Worm (Caenorhabditis elegans) whole organism, L4/young adult: ENCODE data around the gene xbx-1.

Experiments used
- W03F9.2 ChIP-seq: fragments of 150-350 bp; optimal IDR thresholded peaks from 2 replicates; lab custom pipeline; 2014; ENCODE audit warnings: missing biosample characterization, missing genetic modification characterization
- dao-5 ChIP-seq: sonication (generic microtip); optimal IDR thresholded peaks from 2 replicates; lab custom pipeline; 2016; ENCODE audit warnings: missing genotype, missing genetic modification characterization, moderate library complexity, missing compliant biosample characterization
- him-1 ChIP-seq: sonication (generic microtip); optimal IDR thresholded peaks from 2 replicates; lab custom pipeline; 2016; ENCODE audit warnings: missing genotype, missing genetic modification reagents, missing genetic modification characterization, missing compliant biosample characterization

The xbx-1 gene

DNA sequence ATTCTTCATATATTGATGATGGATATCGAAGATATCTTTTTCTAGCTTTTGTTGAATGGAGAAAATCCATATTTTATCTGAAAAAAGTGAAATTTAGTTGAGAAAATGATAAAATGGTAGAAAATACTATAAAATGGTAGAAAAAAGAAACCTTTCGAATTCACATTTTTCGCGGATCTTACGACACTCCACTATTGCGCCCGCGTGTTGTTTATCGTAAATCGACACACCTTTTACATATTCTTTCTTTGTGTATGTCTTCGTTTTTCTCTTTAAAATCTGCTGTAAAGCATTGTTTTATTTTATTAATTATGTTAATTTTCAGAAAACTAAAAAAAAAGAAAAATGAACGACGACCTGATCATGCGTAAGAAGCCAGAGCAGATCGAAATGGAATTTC is 10.8 kb downstream of the xbx-1 start, which contains the start of the genes cdt-2 and T01C3.2:
Gene cdt-2 (minus strand): TSS at position 284 of the 400 bp plus-strand sequence.
Gene T01C3.2 (plus strand): TSS at position 326 of the 400 bp plus-strand sequence.
- no peak for TF ChIP-seq him-1
- no peak for TF ChIP-seq W03F9.2 (tag; lab: Kevin White, UChicago)
- TF ChIP-seq dao-5 (tag; lab: Kevin White, UChicago): no peak

DNA sequence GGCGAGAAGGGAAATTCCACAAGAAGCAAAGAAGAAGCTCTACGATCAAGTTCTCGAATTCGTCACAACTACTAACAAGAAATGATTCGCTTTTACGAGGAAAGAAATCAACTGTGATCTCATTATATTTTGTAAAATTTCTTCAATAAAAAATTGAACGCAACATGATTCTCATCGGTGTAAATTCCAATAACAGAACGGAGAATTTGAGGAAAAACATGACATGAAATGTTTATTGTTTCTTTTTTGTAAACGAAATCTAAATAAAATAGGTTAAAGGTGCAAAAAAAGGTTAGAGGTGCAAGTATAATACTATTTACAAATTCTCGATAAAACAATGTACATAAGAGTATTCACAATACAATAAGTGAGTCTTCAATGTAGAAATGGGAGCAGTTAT is 11.5 kb downstream of the xbx-1 start:
- TF ChIP-seq dao-5 (tag; lab: Kevin White, UChicago) (no peak), him-1 (no peak), W03F9.2 (tag; lab: Kevin White, UChicago) (no peak)

DNA sequence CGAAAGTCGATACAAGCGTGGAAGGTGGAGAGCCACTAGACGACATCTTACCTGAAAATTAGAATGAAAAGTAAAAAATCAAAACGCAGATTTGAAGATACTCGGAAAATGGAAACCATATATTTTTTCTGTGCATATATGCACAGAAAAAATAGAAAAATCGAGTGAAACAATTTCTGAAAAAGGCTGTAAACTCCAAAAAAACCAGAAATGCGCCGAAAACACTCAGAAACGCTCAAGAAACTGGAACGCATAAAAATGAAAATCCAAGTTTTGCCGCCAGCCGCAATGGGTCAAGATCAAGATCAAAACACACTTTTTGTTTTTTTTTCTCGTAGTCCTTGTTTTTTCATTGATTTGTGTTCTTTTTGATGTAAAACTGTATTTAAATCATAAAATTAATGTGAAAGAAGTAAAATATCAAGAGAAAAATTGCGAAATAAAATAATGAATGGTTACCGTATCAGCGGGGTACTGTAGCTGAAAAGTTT is 12.6 kb downstream of the xbx-1 start, which contains the start of gene T01C3.3:
Gene T01C3.3 (minus strand): TSS at position 51 of the 491 bp plus-strand sequence.
- TF ChIP-seq him-1 (no peak), dao-5 (tag; lab: Kevin White, UChicago) (no peak), W03F9.2 (tag; lab: Kevin White, UChicago) (no peak)

DNA sequence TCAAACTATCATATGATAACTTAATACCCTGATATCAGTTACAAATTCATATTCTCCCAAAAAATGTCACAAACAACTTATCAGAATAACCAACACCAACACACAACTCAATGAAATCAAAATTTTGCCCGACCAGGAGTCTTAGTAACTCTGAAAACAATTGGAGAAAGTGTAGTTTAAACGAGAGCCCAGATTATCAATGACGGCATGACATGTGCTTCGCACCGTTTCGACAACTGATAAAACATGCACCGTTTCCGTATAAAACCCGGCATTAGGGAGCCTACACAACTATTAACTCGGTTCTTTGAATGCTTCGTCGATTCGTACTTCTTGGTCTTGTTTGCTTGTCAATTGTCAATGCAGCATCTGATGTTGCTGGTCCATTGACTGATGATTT is 13.6 kb downstream of the xbx-1 start, which contains the start of gene fil-1:
Gene fil-1 (plus strand): TSS at position 219 of the 400 bp plus-strand sequence.
- TF ChIP-seq W03F9.2 (tag; lab: Kevin White, UChicago) (no peak), dao-5 (tag; lab: Kevin White, UChicago) (no peak), him-1 (no peak)

DNA sequence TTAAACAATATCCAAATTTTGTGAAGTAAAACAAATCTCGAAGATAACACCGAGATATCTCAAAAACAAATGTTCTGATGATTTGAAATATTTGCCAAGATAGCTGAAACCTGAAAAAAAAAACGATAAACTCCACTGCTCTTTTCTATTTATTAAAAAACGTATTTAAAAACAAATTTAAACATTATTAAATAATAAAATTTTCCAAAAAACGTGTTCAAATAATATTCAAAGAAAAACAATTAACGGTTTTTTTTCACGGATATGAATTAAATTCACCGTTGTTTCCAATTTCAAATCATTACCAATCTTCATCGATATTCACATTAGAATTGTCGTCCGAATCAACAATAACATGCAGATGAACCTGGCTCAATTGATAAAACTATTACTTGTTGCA is 16.2 kb downstream of the xbx-1 start, which contains the start of gene irld-14:
Gene irld-14 (plus strand): TSS at position 301 of the 400 bp plus-strand sequence.
- TF ChIP-seq W03F9.2 (tag; lab: Kevin White, UChicago) (no peak), dao-5 (tag; lab: Kevin White, UChicago) (no peak), him-1 (no peak)

DNA sequence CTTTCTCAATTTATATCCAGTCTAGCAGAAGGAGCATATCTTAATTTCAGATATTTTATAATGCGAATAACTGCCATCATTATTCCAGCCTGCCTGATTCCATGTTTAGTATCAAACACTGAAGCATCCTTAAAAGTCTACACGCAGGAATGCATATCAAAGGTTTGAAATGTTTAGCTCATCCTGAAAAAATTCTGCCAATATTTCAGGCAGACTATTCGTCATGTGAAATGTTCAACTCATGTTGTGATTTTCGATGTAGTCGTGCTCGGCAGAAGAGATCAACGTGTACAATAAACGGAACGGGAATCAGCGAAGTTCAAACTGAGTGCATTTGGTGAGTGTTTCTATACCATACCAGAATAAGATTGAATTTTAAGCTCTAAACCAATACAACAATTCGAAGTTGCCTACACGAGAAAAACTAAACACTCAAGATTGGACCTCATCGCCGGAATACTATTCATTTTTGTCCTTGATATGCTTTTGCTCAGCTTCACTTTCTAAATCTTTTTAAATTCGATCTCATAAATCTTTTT is 19.5 kb downstream of the xbx-1 start, which contains the start of gene T01C3.11:
Gene T01C3.11 (plus strand): TSS at position 51 of the 539 bp plus-strand sequence.
- TF ChIP-seq dao-5 (tag; lab: Kevin White, UChicago): no peak
- TF ChIP-seq him-1: no peak
- TF ChIP-seq W03F9.2 (tag; lab: Kevin White, UChicago): no peak

DNA sequence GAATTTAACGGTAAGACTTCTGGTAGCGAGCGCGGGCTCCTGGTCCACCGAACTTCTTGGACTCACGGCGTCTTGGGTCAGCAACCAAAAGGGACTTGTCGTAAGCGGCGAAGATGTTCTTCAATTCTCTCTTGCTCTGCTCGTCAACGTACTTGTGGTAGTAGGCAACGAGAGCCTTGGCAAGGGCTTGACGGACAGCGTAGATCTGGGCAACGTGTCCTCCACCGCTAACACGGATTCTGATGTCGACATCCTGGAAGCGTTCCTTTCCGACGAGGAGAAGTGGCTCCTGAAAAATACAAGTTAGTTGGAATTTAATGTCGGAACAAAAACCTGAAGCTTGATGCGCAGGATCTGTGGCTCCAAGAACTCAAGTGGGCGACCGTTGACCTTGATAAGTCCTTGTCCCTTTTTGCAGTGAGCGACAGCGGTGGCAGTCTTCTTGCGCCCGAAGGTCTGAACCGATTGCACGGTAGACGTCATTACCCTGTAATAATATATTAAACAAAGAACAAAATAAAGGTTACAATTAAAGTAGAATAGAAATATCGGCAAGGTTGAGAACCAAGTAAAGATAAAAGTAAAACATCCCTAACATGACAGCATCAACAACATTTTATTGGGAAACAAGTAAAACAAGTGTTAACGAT is 20.1 kb downstream of the xbx-1 start, which contains the start of gene rps-16:
Gene rps-16 (minus strand): TSS at position 487 of the 650 bp plus-strand sequence.
- TF ChIP-seq him-1 (no peak), dao-5 (tag; lab: Kevin White, UChicago) (peak; percentile 19)

DNA sequence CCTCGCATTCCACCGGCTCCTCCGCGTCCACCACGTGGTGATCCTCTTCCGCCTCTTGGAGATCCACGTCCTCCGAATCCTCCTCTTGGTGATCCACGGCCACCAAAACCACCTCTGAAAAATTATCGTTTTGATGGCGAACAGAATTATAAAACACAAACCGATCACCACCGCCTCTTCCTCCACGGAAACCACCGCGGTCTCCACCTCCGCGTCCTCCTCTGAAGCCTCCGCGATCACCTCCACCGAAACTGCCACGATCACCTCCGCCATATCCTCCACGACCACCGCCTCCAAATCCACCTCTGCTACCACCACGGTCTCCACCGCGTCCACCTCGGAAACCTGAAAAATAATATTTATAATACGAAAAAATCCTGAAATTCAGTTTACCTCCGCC is 21.5 kb downstream of the xbx-1 start:
- TF ChIP-seq dao-5 (tag; lab: Kevin White, UChicago): no peak
- no peak for TF ChIP-seq W03F9.2 (tag; lab: Kevin White, UChicago)
- no peak for TF ChIP-seq him-1

DNA sequence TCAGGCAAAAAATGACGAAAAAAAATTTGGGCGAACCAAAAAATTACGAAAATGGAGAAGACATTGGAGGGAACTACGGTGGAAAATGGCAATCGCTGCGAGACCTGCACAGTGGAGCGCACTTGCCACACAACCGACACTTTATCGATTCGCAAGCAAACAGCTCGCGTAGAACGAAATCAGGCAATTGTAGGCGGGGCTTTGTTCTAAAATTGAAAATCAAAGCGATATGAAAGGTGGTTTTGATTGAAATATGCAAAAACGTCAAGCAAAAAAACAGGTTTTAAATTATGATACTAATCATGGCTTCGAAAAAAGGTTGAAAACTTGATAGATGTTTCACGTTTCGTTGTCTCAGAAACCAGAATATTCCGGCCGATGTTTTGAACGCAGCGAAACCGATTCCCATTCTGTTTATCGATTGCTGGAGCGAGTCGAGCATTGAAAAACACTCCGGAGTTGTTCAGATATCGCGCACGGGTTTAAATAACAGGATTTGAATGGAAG is 22.2 kb downstream of the xbx-1 start, which contains the start of the genes fib-1 and mut-15:
Gene fib-1 (minus strand): TSS at position 40 of the 507 bp plus-strand sequence.
Gene mut-15 (plus strand): TSS at position 360 of the 507 bp plus-strand sequence.
- no peak for TF ChIP-seq dao-5 (tag; lab: Kevin White, UChicago)
- TF ChIP-seq him-1: peak; percentile 55
- TF ChIP-seq W03F9.2 (tag; lab: Kevin White, UChicago): peak; percentile 90

DNA sequence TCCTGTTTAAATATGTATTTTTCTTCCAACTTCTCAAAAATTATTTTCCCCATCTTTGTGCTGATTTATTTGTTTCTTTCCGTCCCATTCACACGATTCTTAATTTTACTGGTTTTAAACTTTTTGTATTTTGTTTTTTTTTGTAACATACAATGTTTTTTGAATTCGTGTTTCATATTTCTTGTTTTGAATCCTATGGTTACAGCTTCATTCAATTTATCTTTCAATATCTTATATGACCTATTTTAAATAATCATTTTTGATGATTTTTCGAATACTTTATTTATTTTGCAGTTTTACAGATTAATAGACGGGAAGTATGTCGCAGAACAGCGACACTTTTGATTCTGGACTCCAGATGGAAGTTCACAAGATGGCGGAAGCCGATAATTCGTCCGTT is 24.8 kb downstream of the xbx-1 start, which contains the start of gene hrde-2:
Gene hrde-2 (plus strand): TSS at position 301 of the 400 bp plus-strand sequence.
- TF ChIP-seq dao-5 (tag; lab: Kevin White, UChicago) (no peak), W03F9.2 (tag; lab: Kevin White, UChicago) (no peak), him-1 (no peak)

DNA sequence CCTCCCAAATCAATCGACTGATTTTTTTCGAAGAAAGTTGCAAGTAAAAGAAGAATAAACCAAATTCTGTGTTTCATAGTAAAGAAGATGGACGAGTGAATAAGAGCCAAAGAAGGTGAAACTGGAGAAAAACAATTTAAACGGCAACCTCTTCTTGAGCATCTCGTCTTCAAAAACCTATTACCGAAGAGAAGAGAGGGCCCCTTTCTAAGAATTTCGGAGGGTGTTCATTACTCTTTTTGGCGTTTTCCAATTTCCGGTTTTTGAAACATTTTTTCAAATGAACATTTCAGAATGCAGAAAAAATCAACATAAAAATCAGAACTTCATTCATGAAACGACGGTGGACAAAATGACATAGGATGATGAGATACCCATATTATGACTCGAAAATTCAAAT is 31.5 kb downstream of the xbx-1 start, which contains the start of gene nmr-2:
Gene nmr-2 (minus strand): TSS at position 101 of the 400 bp plus-strand sequence.
- TF ChIP-seq him-1: no peak

DNA sequence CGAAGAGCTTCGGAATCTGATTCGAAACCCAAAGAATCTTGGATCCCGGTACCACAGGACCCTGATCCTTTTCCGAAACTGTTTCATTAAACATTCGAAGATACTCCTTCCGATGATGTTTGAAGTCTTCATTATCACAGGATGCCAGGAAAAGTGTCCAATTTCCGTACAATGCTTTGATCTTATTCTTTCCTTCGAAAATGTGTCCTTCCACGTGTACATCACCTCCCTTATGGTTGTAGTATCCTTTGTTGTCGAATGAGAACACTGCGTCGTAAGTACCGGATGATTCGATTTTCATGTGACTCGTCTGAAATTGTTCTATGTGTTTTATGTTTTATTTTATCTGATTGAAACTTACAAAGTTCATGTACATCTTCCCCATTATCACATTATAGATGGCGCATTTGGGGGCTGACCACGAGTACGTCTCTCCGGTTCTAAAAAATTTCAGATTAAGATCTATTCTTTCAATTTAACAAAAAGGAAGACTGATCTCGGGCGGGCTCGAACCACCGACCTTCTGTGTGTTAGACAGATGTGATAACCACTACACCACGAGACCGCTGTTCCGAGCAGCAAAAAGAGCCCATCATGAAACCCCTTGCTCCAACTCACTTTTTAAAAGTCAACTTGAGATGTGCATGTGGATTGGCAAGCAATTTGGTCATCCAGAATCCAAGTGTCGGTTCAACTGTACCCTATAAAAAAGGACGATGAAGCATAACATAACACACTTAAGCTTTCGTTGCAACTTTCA is 32.7 kb downstream of the xbx-1 start:
- TF ChIP-seq W03F9.2 (tag; lab: Kevin White, UChicago) (no peak), dao-5 (tag; lab: Kevin White, UChicago) (no peak), him-1 (no peak)

DNA sequence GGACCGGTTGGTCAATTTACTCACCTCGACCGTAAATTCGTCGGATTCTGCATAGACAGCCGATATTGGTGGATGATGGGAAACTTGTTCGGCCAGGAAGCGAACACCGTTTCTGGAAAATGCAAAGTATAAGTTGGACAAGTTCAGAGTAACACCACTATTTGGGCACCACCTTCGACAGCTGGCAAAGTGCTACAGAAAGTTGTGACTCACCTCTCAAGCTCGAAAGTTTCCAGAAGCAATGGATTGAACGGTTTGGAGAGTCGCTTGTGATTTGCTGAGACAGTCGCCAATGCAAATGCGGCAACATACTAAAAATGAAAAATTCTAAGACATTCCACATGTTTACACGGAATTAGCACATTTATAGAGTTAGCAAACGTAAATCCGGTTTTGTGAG is 33.3 kb downstream of the xbx-1 start:
- TF ChIP-seq him-1: no peak
- TF ChIP-seq dao-5 (tag; lab: Kevin White, UChicago): no peak
- TF ChIP-seq W03F9.2 (tag; lab: Kevin White, UChicago): no peak
